Fruit fly (Drosophila melanogaster): ENCODE results near the gene CG16853.

dm6 chr2L:13515688-13516037 is 26.4 kb upstream of the CG16853 start:
- no peak for TF ChIP-seq ttk (optimal IDR thresholded peaks at IDR 0.05)
- TF ChIP-seq h (optimal IDR thresholded peaks at IDR 0.05) = no peak
- no peak for TF ChIP-seq Sin3A (optimal IDR thresholded peaks at IDR 0.05)
